Worm (Caenorhabditis elegans) whole organism, young adult: ENCODE data around the gene egl-8.

Experiments used
- C17E4.6 ChIP-seq: fragments of 200-800 bp; sonication (Bioruptor generic); IDR thresholded peaks from 2 replicates; pipeline ENCODE4 v1.3.6; 2022; ENCODE audit warnings: missing genetic modification reagents, missing genetic modification characterization, missing compliant biosample characterization
- F22D6.2 ChIP-seq: sonication (generic microtip); optimal IDR thresholded peaks from 2 replicates; lab custom pipeline; 2016; ENCODE audit warnings: mild to moderate bottlenecking, missing genetic modification characterization, missing compliant biosample characterization
- F57A8.1 ChIP-seq: fragments of 200-800 bp; sonication (Bioruptor generic); optimal IDR thresholded peaks from 2 replicates; lab custom pipeline; 2018; ENCODE audit warnings: mild to moderate bottlenecking, missing genetic modification characterization, moderate library complexity, missing compliant biosample characterization
- K11D2.4 ChIP-seq: fragments of 200-800 bp; sonication (Bioruptor generic); IDR thresholded peaks from 2 replicates; pipeline ENCODE4 v1.3.6; 2022; ENCODE audit warnings: missing genetic modification reagents, missing genetic modification characterization, missing compliant biosample characterization
- K12H6.12 ChIP-seq: fragments of 200-800 bp; sonication (Bioruptor generic); optimal IDR thresholded peaks from 2 replicates; lab custom pipeline; 2018; ENCODE audit warnings: mild to moderate bottlenecking, missing genetic modification characterization, missing compliant biosample characterization
- T26A5.8 ChIP-seq: sonication (generic microtip); optimal IDR thresholded peaks from 2 replicates; lab custom pipeline; 2016; ENCODE audit warnings: missing genetic modification characterization, missing compliant biosample characterization
- Y53F4B.3 ChIP-seq: fragments of 200-800 bp; sonication (Bioruptor generic); IDR thresholded peaks from 2 replicates; pipeline ENCODE4 v1.3.6; 2022; ENCODE audit warnings: missing genetic modification reagents, missing genetic modification characterization, missing compliant biosample characterization
- Y56A3A.18 ChIP-seq: fragments of 200-800 bp; sonication (Bioruptor generic); IDR thresholded peaks from 2 replicates; pipeline ENCODE4 v1.3.6; 2022; ENCODE audit warnings: missing genetic modification reagents, missing genetic modification characterization, missing compliant biosample characterization
- Y79H2A.3 ChIP-seq: fragments of 200-800 bp; sonication (Bioruptor generic); conservative IDR thresholded peaks from 2 replicates; pipeline ENCODE4 v1.3.6; 2022; ENCODE audit warnings: missing genetic modification reagents, missing genetic modification characterization, missing compliant biosample characterization
- Y95B8A.8 ChIP-seq: fragments of 200-800 bp; sonication (Bioruptor generic); IDR thresholded peaks from 2 replicates; pipeline ENCODE4 v1.3.6; 2022; ENCODE audit warnings: missing genetic modification reagents, missing genetic modification characterization, missing compliant biosample characterization
- akir-1 ChIP-seq: fragments of 200-800 bp; sonication (Bioruptor generic); optimal IDR thresholded peaks from 2 replicates; lab custom pipeline; 2018; ENCODE audit warnings: mild to moderate bottlenecking, missing genetic modification characterization, moderate library complexity, missing compliant biosample characterization
- attf-3 ChIP-seq: fragments of 200-800 bp; sonication (Bioruptor generic); conservative IDR thresholded peaks from 2 replicates; pipeline ENCODE4 v1.3.6; 2022; ENCODE audit warnings: missing genetic modification reagents, missing genetic modification characterization, missing compliant biosample characterization
- bed-2 ChIP-seq: fragments of 200-800 bp; sonication (Bioruptor generic); IDR thresholded peaks from 2 replicates; pipeline ENCODE4 v1.3.6; 2022; ENCODE audit warnings: missing genetic modification reagents, missing genetic modification characterization, missing compliant biosample characterization
- chd-7 ChIP-seq: sonication (generic microtip); optimal IDR thresholded peaks from 2 replicates; lab custom pipeline; 2016; ENCODE audit warnings: mild to moderate bottlenecking, missing genetic modification characterization, moderate library complexity, missing compliant biosample characterization
- dpff-1 ChIP-seq: sonication (generic microtip); optimal IDR thresholded peaks from 2 replicates; lab custom pipeline; 2017; ENCODE audit warnings: mild to moderate bottlenecking, missing genetic modification characterization, missing compliant biosample characterization
- dpl-1 ChIP-seq: fragments of 150-350 bp; optimal IDR thresholded peaks from 2 replicates; lab custom pipeline; 2014; ENCODE audit warnings: missing biosample characterization, missing genetic modification reagents, missing genetic modification characterization
- hsf-1 ChIP-seq: fragments of 200-800 bp; sonication (Bioruptor generic); IDR thresholded peaks from 2 replicates; pipeline ENCODE4 v1.3.6; 2022; ENCODE audit warnings: missing genetic modification reagents, missing genetic modification characterization, missing compliant biosample characterization
- lin-26 ChIP-seq: fragments of 200-800 bp; sonication (Bioruptor generic); IDR thresholded peaks from 2 replicates; pipeline ENCODE4 v1.3.6; 2022; ENCODE audit warnings: missing genetic modification reagents, missing genetic modification characterization, missing compliant biosample characterization
- lin-40 ChIP-seq: sonication (generic microtip); optimal IDR thresholded peaks from 2 replicates; lab custom pipeline; 2016; ENCODE audit warnings: missing genetic modification characterization, mild to moderate bottlenecking, missing compliant biosample characterization, missing genotype, missing genetic modification reagents
- madf-6 ChIP-seq: fragments of 200-800 bp; sonication (Bioruptor generic); IDR thresholded peaks from 2 replicates; pipeline ENCODE4 v1.3.6; 2022; ENCODE audit warnings: missing genetic modification reagents, missing genetic modification characterization, missing compliant biosample characterization
- mcd-1 ChIP-seq: fragments of 200-800 bp; sonication (Bioruptor generic); IDR thresholded peaks from 2 replicates; pipeline ENCODE4 v1.3.6; 2022; ENCODE audit warnings: missing genetic modification reagents, missing genetic modification characterization, missing compliant biosample characterization
- mes-4 ChIP-seq: sonication (generic microtip); optimal IDR thresholded peaks from 2 replicates; lab custom pipeline; 2016; ENCODE audit warnings: missing genotype, missing genetic modification characterization, missing compliant biosample characterization
- nfya-1 ChIP-seq: sonication (generic microtip); optimal IDR thresholded peaks from 2 replicates; lab custom pipeline; 2017; ENCODE audit warnings: antibody characterized with exemption, missing compliant biosample characterization, missing genetic modification characterization, borderline replicate concordance; ENCODE audit not compliant: insufficient read depth
- nfya-2 ChIP-seq: fragments of 200-800 bp; sonication (Bioruptor generic); IDR thresholded peaks from 2 replicates; pipeline ENCODE4 v1.3.6; 2022; ENCODE audit warnings: missing genetic modification reagents, missing genetic modification characterization, missing compliant biosample characterization
- nfyb-1 ChIP-seq: fragments of 200-800 bp; sonication (Bioruptor generic); IDR thresholded peaks from 2 replicates; pipeline ENCODE4 v1.3.6; 2022; ENCODE audit warnings: missing genetic modification reagents, missing genetic modification characterization, missing compliant biosample characterization
- nhr-120 ChIP-seq: fragments of 200-800 bp; sonication (Bioruptor generic); IDR thresholded peaks from 2 replicates; pipeline ENCODE4 v1.3.6; 2022; ENCODE audit warnings: missing genetic modification characterization, missing compliant biosample characterization
- nhr-179 ChIP-seq: sonication (generic microtip); optimal IDR thresholded peaks from 2 replicates; lab custom pipeline; 2016; ENCODE audit warnings: mild to moderate bottlenecking, missing genetic modification characterization, missing compliant biosample characterization
- nhr-27 ChIP-seq: fragments of 200-800 bp; sonication (Bioruptor generic); optimal IDR thresholded peaks from 2 replicates; lab custom pipeline; 2018; ENCODE audit warnings: mild to moderate bottlenecking, missing genetic modification characterization, moderate library complexity, missing compliant biosample characterization
- repo-1 ChIP-seq: sonication (generic microtip); optimal IDR thresholded peaks from 2 replicates; lab custom pipeline; 2017; ENCODE audit warnings: mild to moderate bottlenecking, missing genetic modification characterization, missing compliant biosample characterization
- snpc-1.1 ChIP-seq: sonication (generic microtip); optimal IDR thresholded peaks from 2 replicates; lab custom pipeline; 2017; ENCODE audit warnings: missing genetic modification characterization, mild to moderate bottlenecking, missing compliant biosample characterization, antibody characterized with exemption, moderate library complexity, missing genotype, missing genetic modification reagents; ENCODE audit not compliant: insufficient read depth
- snpc-4 ChIP-seq, 5 experiments: fragments of 150-350 bp in 1 of 5; sonication (generic microtip) in 4 of 5; optimal IDR thresholded peaks; 2 replicates each; lab custom pipeline; 2014 to 2018; ENCODE audit warnings: missing genetic modification characterization in 5 of 5, missing biosample characterization in 3 of 5, antibody characterized with exemption in 2 of 5, mild to moderate bottlenecking in 2 of 5, missing compliant biosample characterization in 2 of 5, missing genotype in 2 of 5, moderate library complexity in 2 of 5, missing genetic modification reagents in 1 of 5
- zfh-2 ChIP-seq: fragments of 200-800 bp; sonication (Bioruptor generic); conservative IDR thresholded peaks from 2 replicates; pipeline ENCODE4 v1.3.6; 2022; ENCODE audit warnings: missing genetic modification reagents, missing genetic modification characterization, missing compliant biosample characterization
- ztf-22 ChIP-seq: fragments of 200-800 bp; sonication (Bioruptor generic); optimal IDR thresholded peaks from 2 replicates; lab custom pipeline; 2018; ENCODE audit warnings: mild to moderate bottlenecking, missing genetic modification characterization, moderate library complexity, missing compliant biosample characterization

Gene egl-8

DNA sequence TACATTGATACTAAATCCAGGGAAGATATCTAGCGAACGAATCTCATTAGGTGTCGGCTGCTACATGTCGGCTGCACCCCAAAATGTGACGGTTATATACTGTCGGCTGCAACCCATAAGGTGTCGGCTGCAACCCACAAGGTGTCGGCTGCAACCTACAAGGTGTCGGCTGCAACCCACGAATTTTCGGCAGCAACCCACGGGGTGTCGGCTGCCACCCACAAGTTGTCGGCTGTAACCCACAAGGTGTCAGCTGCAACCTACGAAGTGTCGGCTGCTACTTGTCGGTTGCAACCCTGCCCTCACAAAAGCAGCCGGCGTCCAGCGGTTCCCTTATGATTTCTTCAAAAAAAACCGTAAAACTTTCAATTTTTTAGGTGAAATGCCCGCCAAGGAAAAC lies 9.2 kb downstream of the egl-8 start:
- TF ChIP-seq ztf-22 (GFP tag; lab: Kevin White, UChicago) = no peak
- no peak for TF ChIP-seq snpc-4 (GFP tag; optimal IDR thresholded peaks at IDR 0.05; lab: Kevin White, UChicago)
- peak in 2 of 4 experiments; percentile 3 to 53 for TF ChIP-seq snpc-4 (tag; optimal IDR thresholded peaks at IDR 0.05; lab: Kevin White, UChicago)
- no peak for TF ChIP-seq K11D2.4
- TF ChIP-seq mes-4 (tag; lab: Kevin White, UChicago) = no peak
- no peak for TF ChIP-seq nhr-120 (GFP tag; lab: Robert Waterston, UW)
- peak; percentile 22 for TF ChIP-seq snpc-1.1 (tag; lab: Kevin White, UChicago)
- TF ChIP-seq mcd-1 = 0 out of 2 replicates have a peak, but pooled peaks have one; percentile 9
- TF ChIP-seq hsf-1 (GFP tag; lab: Robert Waterston, UW) = no peak
- no peak for TF ChIP-seq Y56A3A.18 (GFP tag; lab: Robert Waterston, UW)
- TF ChIP-seq lin-26 = 0 out of 2 replicates have a peak, but pooled peaks have one; percentile 18
- TF ChIP-seq zfh-2 = peak; percentile 71
- no peak for TF ChIP-seq attf-3 (GFP tag; lab: Robert Waterston, UW)
- no peak for TF ChIP-seq F22D6.2
- no peak for TF ChIP-seq Y95B8A.8 (GFP tag; lab: Robert Waterston, UW)
- no peak for TF ChIP-seq repo-1 (tag; lab: Kevin White, UChicago)
- TF ChIP-seq dpff-1 = no peak
- TF ChIP-seq nfya-1 (tag; lab: Kevin White, UChicago) = no peak
- TF ChIP-seq, all 124 proteins: peak for 5

DNA sequence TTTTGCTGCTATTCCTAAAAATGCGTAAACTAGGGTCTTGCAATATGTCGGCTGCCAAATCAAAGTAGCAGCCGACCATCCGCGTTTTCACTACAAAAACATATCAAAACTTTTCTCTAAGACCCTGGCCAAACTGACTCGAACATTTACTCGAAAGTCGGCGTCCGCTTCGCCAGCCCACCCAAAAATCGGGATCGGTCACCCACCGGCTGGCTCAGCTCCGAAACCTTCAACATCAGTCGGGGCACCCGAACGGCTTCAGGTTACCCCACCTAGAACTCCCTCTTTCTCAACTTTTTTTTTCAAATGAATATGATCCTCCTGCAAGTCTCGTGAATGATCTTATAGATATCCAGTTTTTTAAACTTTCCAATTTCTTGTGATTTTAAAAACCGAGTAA lies 17.1 kb downstream of the egl-8 start:
- TF ChIP-seq bed-2 (no peak), zfh-2 (peak; percentile 51; the same call in 1 of the 2 replicates)

DNA sequence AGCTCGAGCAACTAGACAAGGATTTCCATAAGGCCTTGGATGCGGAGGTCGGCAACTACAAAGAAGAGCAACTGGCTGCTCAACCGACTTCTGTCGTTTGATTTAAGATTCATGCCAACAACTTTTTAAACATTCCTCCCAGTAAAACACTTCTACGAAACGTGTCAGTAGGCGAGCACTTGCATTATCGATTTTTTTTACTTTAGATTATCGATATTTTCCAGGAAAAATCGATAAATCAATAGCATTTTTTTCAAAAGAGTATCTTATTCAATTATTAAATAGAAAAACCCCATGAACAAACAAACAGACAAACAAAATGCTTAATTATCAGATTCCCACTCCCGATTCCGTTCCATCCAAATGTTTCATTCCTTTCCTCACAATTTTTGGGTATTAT lies 22.5 kb downstream of the egl-8 start:
- TF ChIP-seq nhr-27 (tag; lab: Kevin White, UChicago) (no peak), nfyb-1 (GFP tag; lab: Robert Waterston, UW) (0 out of 2 replicates have a peak, but pooled peaks have one; percentile 8)

DNA sequence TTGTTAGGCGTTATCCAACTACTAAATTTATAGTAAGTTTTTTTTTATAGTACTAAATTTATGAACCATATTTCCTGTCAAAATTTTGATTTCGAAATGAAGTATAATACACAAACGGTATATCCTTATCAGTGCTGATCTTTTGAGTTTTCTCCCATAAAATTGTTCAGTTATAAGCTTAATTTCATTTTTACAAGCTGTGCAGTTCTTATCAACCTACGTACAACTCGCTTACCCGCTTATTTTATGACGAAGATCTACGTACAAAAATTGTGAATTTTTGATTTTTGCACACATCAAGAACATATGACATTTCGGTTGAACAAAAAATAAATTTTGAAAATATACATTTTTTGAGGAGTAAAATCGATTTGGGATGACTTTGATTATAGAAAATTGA lies 23.4 kb downstream of the egl-8 start:
- TF ChIP-seq T26A5.8 (tag; lab: Kevin White, UChicago) = no peak

DNA sequence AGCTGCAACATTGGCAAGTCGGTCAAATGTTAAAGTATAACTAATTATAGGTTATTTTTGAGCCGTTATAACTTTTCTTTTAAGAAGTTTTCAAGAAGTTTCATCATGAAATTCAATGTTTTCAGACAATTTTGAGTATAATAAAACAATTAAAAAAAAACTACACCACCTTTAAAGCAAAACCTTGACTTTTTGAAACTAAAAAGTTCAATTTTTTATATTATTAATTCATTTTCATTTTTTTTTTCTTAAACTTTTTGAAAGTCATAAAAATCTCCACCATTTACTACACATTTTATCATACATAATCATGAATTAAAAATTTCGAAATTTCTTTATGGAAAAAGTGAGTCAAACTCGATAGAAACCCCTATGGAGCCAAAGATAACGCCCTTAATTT lies 24.4 kb downstream of the egl-8 start, which contains the start of gene B0348.2:
TSS of gene B0348.2 (plus strand) at position 301 of the 400 bp plus-strand sequence.
- no peak for TF ChIP-seq chd-7 (tag; lab: Kevin White, UChicago)
- TF ChIP-seq K11D2.4 = no peak
- no peak for TF ChIP-seq Y53F4B.3
- TF ChIP-seq nfya-2 = no peak
- no peak for TF ChIP-seq madf-6 (GFP tag; lab: Robert Waterston, UW)
- TF ChIP-seq Y79H2A.3 (GFP tag; lab: Robert Waterston, UW) = no peak
- TF ChIP-seq C17E4.6 = no peak
- TF ChIP-seq mes-4 (tag; lab: Kevin White, UChicago) = no peak
- TF ChIP-seq akir-1 (GFP tag; lab: Kevin White, UChicago) = no peak
- TF ChIP-seq F57A8.1 = no peak
- TF ChIP-seq nhr-179 (tag; lab: Kevin White, UChicago) = no peak
- TF ChIP-seq K12H6.12 = no peak
- TF ChIP-seq lin-40 (tag; lab: Kevin White, UChicago) = no peak
- no peak for TF ChIP-seq dpl-1 (GFP tag; lab: Kevin White, UChicago)
